Worm (Caenorhabditis elegans): ENCODE results near the gene pycr-1.

- TF ChIP-seq K11D2.4 (GFP tag; IDR thresholded peaks at IDR 0.05), result no peak
- no peak for TF ChIP-seq pha-4 (tag; optimal IDR thresholded peaks at IDR 0.05)
- no peak for TF ChIP-seq dpl-1 (GFP tag; optimal IDR thresholded peaks at IDR 0.05)
- no peak for TF ChIP-seq snpc-4 (GFP tag; optimal IDR thresholded peaks at IDR 0.05)
- TF ChIP-seq snpc-4 (tag; optimal IDR thresholded peaks at IDR 0.05), result no peak
- TF ChIP-seq attf-3 (GFP tag; conservative IDR thresholded peaks at IDR 0.05), result no peak
These were observed 35.0 kb downstream of the pycr-1 start for ce11 chrX:12181606-12182005.
